Worm (Caenorhabditis elegans): ENCODE measurements around the gene R52.6.

ce11 chrII:2099139-2099976 is 13.5 kb downstream of the R52.6 start, which contains the start of gene math-42:
- TF ChIP-seq ztf-4 (tag; optimal IDR thresholded peaks at IDR 0.05) (no peak), nhr-23 (tag; optimal IDR thresholded peaks at IDR 0.05) (no peak), sma-9 (GFP tag; optimal IDR thresholded peaks at IDR 0.05) (no peak), sma-9 (tag; optimal IDR thresholded peaks at IDR 0.05) (no peak), unc-55 (GFP tag; optimal IDR thresholded peaks at IDR 0.05) (no peak), unc-62 (GFP tag; optimal IDR thresholded peaks at IDR 0.05) (no peak), snpc-4 (tag; optimal IDR thresholded peaks at IDR 0.05) (no peak), nhr-11 (tag; optimal IDR thresholded peaks at IDR 0.05) (no peak), lin-39 (tag; optimal IDR thresholded peaks at IDR 0.05) (no peak), nhr-12 (tag; optimal IDR thresholded peaks at IDR 0.05) (no peak), nhr-10 (tag; optimal IDR thresholded peaks at IDR 0.05) (no peak), F13H6.1 (tag; optimal IDR thresholded peaks at IDR 0.05) (no peak), lin-11 (tag; optimal IDR thresholded peaks at IDR 0.05) (no peak), ceh-82 (tag; optimal IDR thresholded peaks at IDR 0.05) (no peak), unc-39 (tag; optimal IDR thresholded peaks at IDR 0.05) (no peak)

Measured in whole organism, L2 larva.